Worm (Caenorhabditis elegans) whole organism, midembryonic: Measurements from ENCODE around the gene nep-4.

ENCODE experiments used
- T22C8.4 ChIP-seq: fragments of 200-800 bp; sonication (Bioruptor generic); IDR thresholded peaks from 2 replicates; pipeline ENCODE4 v1.3.6; 2022; ENCODE audit warnings: missing genetic modification characterization, missing compliant biosample characterization
- cog-1 ChIP-seq: sonication (generic microtip); optimal IDR thresholded peaks from 2 replicates; lab custom pipeline; 2016; ENCODE audit warnings: missing genetic modification characterization, missing compliant biosample characterization
- flt-1 ChIP-seq: fragments of 200-800 bp; sonication (Bioruptor generic); IDR thresholded peaks from 2 replicates; pipeline ENCODE4 v1.3.6; 2022; ENCODE audit warnings: missing genetic modification characterization, missing compliant biosample characterization
- klf-2 ChIP-seq: fragments of 200-800 bp; sonication (Bioruptor generic); conservative IDR thresholded peaks from 2 replicates; pipeline ENCODE4 v1.3.6; 2022; ENCODE audit warnings: missing genetic modification reagents, missing genetic modification characterization, missing compliant biosample characterization
- med-1 ChIP-seq: sonication (generic microtip); optimal IDR thresholded peaks from 2 replicates; lab custom pipeline; 2017; ENCODE audit warnings: missing genetic modification characterization, mild to moderate bottlenecking, missing compliant biosample characterization, antibody characterized with exemption, missing genetic modification reagents; ENCODE audit not compliant: insufficient read depth
- ref-1 ChIP-seq: fragments of 200-800 bp; sonication (Bioruptor generic); conservative IDR thresholded peaks from 2 replicates; pipeline ENCODE4 v1.3.6; 2022; ENCODE audit warnings: missing genetic modification reagents, missing genetic modification characterization, missing compliant biosample characterization
- tab-1 ChIP-seq: fragments of 200-800 bp; sonication (Bioruptor generic); IDR thresholded peaks from 2 replicates; pipeline ENCODE4 v1.3.6; 2022; ENCODE audit warnings: missing genetic modification characterization, missing compliant biosample characterization
- ztf-23 ChIP-seq: fragments of 200-800 bp; sonication (Bioruptor generic); IDR thresholded peaks from 2 replicates; pipeline ENCODE4 v1.3.6; 2022; ENCODE audit warnings: missing genetic modification reagents, missing genetic modification characterization, missing compliant biosample characterization
- ztf-29 ChIP-seq: fragments of 200-800 bp; sonication (Bioruptor generic); IDR thresholded peaks from 2 replicates; pipeline ENCODE4 v1.3.6; 2022; ENCODE audit warnings: missing genetic modification reagents, missing genetic modification characterization, missing compliant biosample characterization

Gene nep-4

DNA sequence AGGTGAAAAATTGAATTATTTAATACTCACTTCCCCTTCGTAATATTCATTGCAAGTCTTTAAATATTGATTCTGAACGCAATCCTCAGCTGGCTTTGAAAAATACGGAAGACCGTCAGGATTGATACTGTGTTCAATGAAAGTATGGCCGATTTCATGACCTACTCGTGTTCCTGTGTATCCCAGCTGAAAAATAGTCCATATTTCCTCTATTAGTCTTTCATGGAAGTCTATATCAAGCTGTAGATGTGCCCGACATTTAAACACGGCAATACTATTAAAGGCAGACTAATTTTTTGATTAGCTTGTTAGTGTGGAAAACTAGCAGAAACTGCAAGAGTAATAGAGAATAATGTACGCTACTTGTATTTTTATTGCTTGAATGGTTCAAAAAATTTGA lies 1.7 kb downstream of the nep-4 start:
- TF ChIP-seq flt-1 (GFP tag; lab: Robert Waterston, UW): no peak
- no peak for TF ChIP-seq T22C8.4 (GFP tag; lab: Robert Waterston, UW)
- no peak for TF ChIP-seq med-1 (GFP tag; lab: Kevin White, UChicago)

DNA sequence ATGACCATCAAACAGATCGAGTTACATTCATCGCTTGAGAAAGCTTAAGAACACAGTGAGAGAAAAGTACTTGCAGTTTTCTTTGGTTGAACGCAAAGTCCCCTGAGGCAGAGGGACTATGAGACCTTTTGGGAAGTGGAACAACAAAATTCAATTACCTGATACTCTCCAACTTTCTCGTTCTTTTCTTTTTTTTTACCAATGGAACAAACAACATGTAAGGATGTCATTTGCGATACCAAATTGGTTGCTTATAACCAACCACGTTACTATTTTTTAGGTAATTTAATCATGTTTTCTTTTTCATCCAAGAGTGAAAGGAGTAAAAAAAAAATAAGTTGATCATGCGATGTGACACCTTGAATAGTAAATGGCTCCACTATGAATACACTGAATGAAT lies 6.4 kb downstream of the nep-4 start:
- TF ChIP-seq klf-2 (no peak), T22C8.4 (GFP tag; lab: Robert Waterston, UW) (no peak), flt-1 (GFP tag; lab: Robert Waterston, UW) (no peak), ztf-29 (no peak), cog-1 (no peak), med-1 (GFP tag; lab: Kevin White, UChicago) (no peak), ref-1 (GFP tag; lab: Robert Waterston, UW) (no peak), tab-1 (GFP tag; lab: Robert Waterston, UW) (no peak), ztf-23 (GFP tag; lab: Robert Waterston, UW) (no peak)

DNA sequence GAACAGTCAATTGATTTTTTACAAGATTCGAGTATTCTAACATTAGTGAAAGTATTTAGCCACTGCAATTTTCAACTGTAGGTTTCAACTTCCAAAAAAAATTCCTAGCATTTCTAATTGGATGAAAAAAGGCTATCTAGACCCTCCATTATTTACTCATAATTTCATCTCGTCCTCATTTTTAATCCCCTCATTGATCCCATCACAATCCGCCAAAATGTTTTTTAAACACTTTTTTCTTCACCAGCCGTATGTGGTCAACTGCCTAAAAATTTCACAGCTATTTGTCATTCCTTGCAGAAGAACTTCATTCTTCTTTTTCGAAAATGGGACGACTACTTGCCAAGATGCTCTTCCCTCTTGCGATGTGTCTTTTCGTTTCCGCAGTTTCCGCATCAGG lies 9.9 kb downstream of the nep-4 start, which contains the start of gene rig-3:
TSS of gene rig-3 (plus strand) at position 301 of the 400 bp plus-strand sequence.
- no peak for TF ChIP-seq ztf-29
- no peak for TF ChIP-seq tab-1 (GFP tag; lab: Robert Waterston, UW)
- no peak for TF ChIP-seq med-1 (GFP tag; lab: Kevin White, UChicago)
- TF ChIP-seq klf-2: no peak
- TF ChIP-seq flt-1 (GFP tag; lab: Robert Waterston, UW): no peak
- no peak for TF ChIP-seq cog-1

DNA sequence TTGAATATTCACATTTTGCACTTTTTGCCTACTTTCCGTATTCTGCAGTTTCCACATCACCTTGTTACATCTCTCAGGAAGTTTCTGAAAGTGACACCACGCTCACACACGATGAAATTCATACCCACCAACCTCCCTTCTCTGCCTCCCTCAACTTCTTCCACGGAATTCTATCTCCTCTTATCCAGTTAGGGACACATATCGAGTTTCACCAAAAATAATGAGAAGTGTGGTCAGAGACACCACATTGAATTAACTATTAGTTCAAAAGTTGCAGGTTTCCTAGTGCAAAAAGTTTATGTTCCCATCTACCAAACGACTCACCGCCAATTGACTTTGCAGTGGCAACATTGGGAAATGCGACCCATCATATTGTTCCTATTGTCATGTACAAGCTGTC lies 12.8 kb downstream of the nep-4 start:
- no peak for TF ChIP-seq cog-1
- TF ChIP-seq ztf-29: no peak
- no peak for TF ChIP-seq ztf-23 (GFP tag; lab: Robert Waterston, UW)
- TF ChIP-seq klf-2: no peak
- no peak for TF ChIP-seq med-1 (GFP tag; lab: Kevin White, UChicago)
- no peak for TF ChIP-seq tab-1 (GFP tag; lab: Robert Waterston, UW)
- no peak for TF ChIP-seq ref-1 (GFP tag; lab: Robert Waterston, UW)
- no peak for TF ChIP-seq flt-1 (GFP tag; lab: Robert Waterston, UW)
- TF ChIP-seq T22C8.4 (GFP tag; lab: Robert Waterston, UW): no peak

DNA sequence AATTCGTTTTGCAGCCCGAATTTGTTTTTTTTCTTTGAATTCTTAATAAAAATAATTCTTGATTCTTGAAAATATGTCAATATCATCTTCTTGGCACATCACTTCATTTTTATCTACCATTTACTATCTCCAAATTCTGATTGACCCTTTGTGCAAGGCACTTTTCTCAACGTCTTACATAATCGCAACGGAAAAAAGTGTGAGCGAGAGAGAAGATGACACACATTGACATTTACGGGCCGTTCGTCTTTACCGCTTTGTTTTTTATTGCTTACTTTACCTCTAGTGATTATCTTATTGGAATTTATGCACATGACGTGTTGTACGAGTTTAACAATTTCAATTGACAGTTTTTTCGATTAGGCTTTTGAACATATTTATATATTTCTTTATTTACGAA lies 14.6 kb downstream of the nep-4 start:
- no peak for TF ChIP-seq T22C8.4 (GFP tag; lab: Robert Waterston, UW)
- TF ChIP-seq ztf-29: no peak
- no peak for TF ChIP-seq med-1 (GFP tag; lab: Kevin White, UChicago)
- no peak for TF ChIP-seq tab-1 (GFP tag; lab: Robert Waterston, UW)
- TF ChIP-seq cog-1: no peak
- no peak for TF ChIP-seq klf-2
- no peak for TF ChIP-seq ztf-23 (GFP tag; lab: Robert Waterston, UW)
- no peak for TF ChIP-seq flt-1 (GFP tag; lab: Robert Waterston, UW)
- TF ChIP-seq ref-1 (GFP tag; lab: Robert Waterston, UW): no peak

DNA sequence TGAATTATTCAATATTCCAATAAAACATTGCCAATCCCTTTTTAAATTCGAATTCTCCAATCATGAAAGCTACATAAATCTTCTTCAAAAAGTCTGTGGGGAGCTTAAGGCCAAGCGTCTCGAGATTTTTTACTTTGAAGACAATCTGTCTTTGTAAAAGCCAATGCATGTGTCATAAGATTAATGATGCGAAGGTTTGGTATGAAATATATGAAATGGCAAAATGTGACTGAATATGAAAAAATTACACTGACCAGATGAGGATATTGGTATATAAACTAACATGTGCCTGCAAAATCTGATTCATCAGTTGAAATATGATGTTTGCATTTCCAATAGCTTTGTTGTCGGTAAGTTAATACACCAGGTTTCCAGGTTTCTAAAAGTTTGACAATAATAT lies 17.3 kb downstream of the nep-4 start, which contains the start of gene C53B7.2:
TSS of gene C53B7.2 (plus strand) at position 301 of the 400 bp plus-strand sequence.
- TF ChIP-seq flt-1 (GFP tag; lab: Robert Waterston, UW): no peak
- TF ChIP-seq klf-2: no peak
- no peak for TF ChIP-seq ref-1 (GFP tag; lab: Robert Waterston, UW)
- TF ChIP-seq ztf-23 (GFP tag; lab: Robert Waterston, UW): no peak
- TF ChIP-seq ztf-29: no peak
- no peak for TF ChIP-seq med-1 (GFP tag; lab: Kevin White, UChicago)
- no peak for TF ChIP-seq cog-1
- TF ChIP-seq T22C8.4 (GFP tag; lab: Robert Waterston, UW): no peak
- TF ChIP-seq tab-1 (GFP tag; lab: Robert Waterston, UW): no peak

DNA sequence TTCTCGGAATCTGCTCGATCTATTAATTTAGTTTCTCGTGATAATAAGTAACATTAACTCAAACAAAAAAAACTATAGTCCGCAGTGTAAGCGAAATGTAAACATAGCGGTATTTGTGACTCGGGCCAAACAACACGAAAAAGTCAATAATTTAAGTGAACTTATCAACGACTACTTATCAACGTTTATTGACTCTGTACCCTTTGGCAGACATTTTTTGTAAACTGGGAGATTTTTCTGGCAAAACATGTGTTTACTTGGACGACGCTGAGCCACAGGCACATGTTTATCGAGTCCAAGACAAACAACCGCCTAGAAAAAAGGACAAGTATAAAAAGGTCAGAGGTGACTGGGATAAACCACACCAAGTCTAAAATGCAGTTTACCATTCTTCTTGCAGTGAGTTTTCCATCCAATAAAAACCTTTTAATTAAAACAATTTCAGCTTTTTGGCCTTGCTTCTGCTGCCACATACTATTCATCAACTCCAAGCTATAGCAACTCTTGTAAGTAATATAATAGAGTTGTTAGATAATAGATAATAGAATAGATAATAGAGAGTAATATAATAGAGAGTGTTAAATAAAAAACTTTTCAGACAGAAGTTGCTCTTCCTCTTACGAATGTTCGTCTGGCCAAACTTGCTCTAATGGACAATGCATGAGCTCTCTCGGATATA lies 18.7 kb downstream of the nep-4 start, which contains the start of gene C53B7.3:
TSS of gene C53B7.3 (plus strand) at position 362 of the 679 bp plus-strand sequence.
- TF ChIP-seq flt-1 (GFP tag; lab: Robert Waterston, UW) (no peak), ztf-23 (GFP tag; lab: Robert Waterston, UW) (no peak), ref-1 (GFP tag; lab: Robert Waterston, UW) (no peak), cog-1 (no peak), klf-2 (no peak), tab-1 (GFP tag; lab: Robert Waterston, UW) (no peak), med-1 (GFP tag; lab: Kevin White, UChicago) (no peak), ztf-29 (no peak), T22C8.4 (GFP tag; lab: Robert Waterston, UW) (no peak)

DNA sequence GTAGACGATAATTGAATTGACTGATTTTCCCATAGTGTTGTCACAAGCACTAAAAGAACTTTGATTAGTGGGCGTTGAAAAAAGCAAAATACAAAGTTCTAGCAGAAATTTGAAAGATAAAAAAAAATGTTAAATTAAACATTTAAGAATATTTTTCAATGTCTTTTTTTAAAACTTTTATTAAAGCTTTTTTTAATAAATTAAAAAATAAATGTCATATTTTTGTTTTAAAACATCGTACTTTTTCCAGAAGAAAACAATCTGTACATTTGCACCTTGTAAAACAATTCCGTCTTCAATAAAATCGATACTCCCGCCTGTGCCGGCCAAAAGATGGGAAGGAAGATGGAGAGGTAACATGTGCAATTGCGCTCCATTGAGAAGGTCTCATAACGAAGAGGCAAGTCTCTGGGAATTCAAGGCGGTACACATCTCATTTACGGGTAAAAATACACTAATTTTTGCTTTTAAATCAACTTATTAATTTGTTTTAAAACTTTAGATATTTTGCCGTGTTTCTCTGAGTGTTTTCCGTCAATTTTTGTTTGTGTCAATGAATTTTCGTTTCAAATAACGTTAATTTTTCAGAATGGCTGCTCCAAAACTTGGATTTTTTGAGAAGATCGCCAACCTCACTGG lies 22.4 kb downstream of the nep-4 start, which contains the start of the genes glr-6 and asg-2:
TSS of gene glr-6 (minus strand) at position 51 of the 639 bp plus-strand sequence.
TSS of gene asg-2 (plus strand) at position 589 of the 639 bp plus-strand sequence.
- TF ChIP-seq flt-1 (GFP tag; lab: Robert Waterston, UW) (0 out of 2 replicates have a peak, but pooled peaks have one; percentile 53), ztf-23 (GFP tag; lab: Robert Waterston, UW) (no peak), ref-1 (GFP tag; lab: Robert Waterston, UW) (no peak), ztf-29 (no peak), tab-1 (GFP tag; lab: Robert Waterston, UW) (no peak), T22C8.4 (GFP tag; lab: Robert Waterston, UW) (peak; percentile 87), klf-2 (no peak), cog-1 (peak; percentile 47), med-1 (GFP tag; lab: Kevin White, UChicago) (no peak)

DNA sequence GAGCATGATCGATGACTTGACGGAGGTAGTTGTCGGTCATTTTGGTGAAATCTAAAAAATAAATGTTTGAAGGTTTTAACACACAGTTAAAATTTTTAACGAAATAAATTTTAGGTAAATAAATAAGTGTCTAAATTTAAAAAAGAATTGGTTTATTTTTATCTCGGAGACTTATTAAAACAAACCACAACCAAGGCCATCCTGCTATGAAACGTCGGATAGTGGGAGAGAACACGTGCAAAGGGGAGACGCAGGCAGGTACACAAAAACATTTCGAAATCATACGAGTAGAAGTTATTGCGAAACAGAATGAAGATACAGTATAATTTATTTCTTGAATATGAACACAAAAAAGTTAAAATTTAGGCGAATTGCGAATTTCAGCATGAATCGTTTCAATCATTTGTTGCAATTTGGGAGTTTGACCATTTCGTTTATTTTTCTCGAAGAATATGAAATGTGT lies 27.1 kb downstream of the nep-4 start, which contains the start of gene F41B4.3:
TSS of gene F41B4.3 (minus strand) at position 51 of the 463 bp plus-strand sequence.
- TF ChIP-seq cog-1 (no peak), tab-1 (GFP tag; lab: Robert Waterston, UW) (no peak), ref-1 (GFP tag; lab: Robert Waterston, UW) (no peak), klf-2 (no peak), flt-1 (GFP tag; lab: Robert Waterston, UW) (no peak), med-1 (GFP tag; lab: Kevin White, UChicago) (no peak), T22C8.4 (GFP tag; lab: Robert Waterston, UW) (no peak), ztf-23 (GFP tag; lab: Robert Waterston, UW) (no peak), ztf-29 (no peak)
